Fruit fly (Drosophila melanogaster) whole organism, embryonic: ENCODE results near the gene CG44362.

Experiments used
- Adf1 ChIP-seq: fragments of 200-800 bp; sonication (Bioruptor generic); IDR thresholded peaks from 2 replicates; pipeline ENCODE4 v1.3.6; 2022; ENCODE audit warnings: missing biosample characterization, missing genetic modification characterization
- Atf-2 ChIP-seq: fragments of 200-800 bp; sonication (Bioruptor generic); optimal IDR thresholded peaks from 2 replicates; lab custom pipeline; 2016; ENCODE audit warnings: missing biosample characterization, missing genetic modification characterization
- Awh ChIP-seq: fragments of 200-800 bp; sonication (Bioruptor generic); IDR thresholded peaks from 2 replicates; pipeline ENCODE4, ENCODE4 v1.3.6; 2022; ENCODE audit warnings: missing biosample characterization, missing genetic modification characterization
- Bgb ChIP-seq: fragments of 200-800 bp; sonication (Bioruptor generic); IDR thresholded peaks from 2 replicates; pipeline ENCODE4 v1.3.6; 2022; ENCODE audit warnings: missing biosample characterization, missing genetic modification characterization; ENCODE audit not compliant: partially characterized antibody
- CG12104 ChIP-seq: fragments of 200-800 bp; sonication (Bioruptor generic); optimal IDR thresholded peaks from 3 replicates; lab custom pipeline; 2016; ENCODE audit warnings: missing biosample characterization, missing genetic modification characterization
- CG12219 ChIP-seq: fragments of 200-800 bp; sonication (Bioruptor generic); optimal IDR thresholded peaks from 3 replicates; lab custom pipeline; 2018; ENCODE audit warnings: missing biosample characterization, mild to moderate bottlenecking, missing genetic modification characterization
- CG12942 ChIP-seq: fragments of 200-800 bp; sonication (Bioruptor generic); optimal IDR thresholded peaks from 3 replicates; lab custom pipeline; 2016; ENCODE audit warnings: missing biosample characterization, missing genetic modification characterization
- CG13624 ChIP-seq: fragments of 200-800 bp; sonication (Bioruptor generic); optimal IDR thresholded peaks from 2 replicates; lab custom pipeline; 2016; ENCODE audit warnings: missing biosample characterization, missing genetic modification characterization
- CG15073 ChIP-seq: fragments of 200-800 bp; sonication (Bioruptor generic); optimal IDR thresholded peaks from 2 replicates; lab custom pipeline; 2016; ENCODE audit warnings: missing biosample characterization, missing genetic modification characterization
- CG1602 ChIP-seq: fragments of 200-800 bp; sonication (Bioruptor generic); optimal IDR thresholded peaks from 3 replicates; lab custom pipeline; 2016; ENCODE audit warnings: missing biosample characterization, missing genetic modification characterization
- CG1603 ChIP-seq: fragments of 200-800 bp; sonication (Bioruptor generic); optimal IDR thresholded peaks from 2 replicates; lab custom pipeline; 2019; ENCODE audit warnings: missing biosample characterization, mild to moderate bottlenecking, missing genetic modification characterization, moderate library complexity
- CG18476 ChIP-seq: fragments of 200-800 bp; sonication (Bioruptor generic); optimal IDR thresholded peaks from 2 replicates; lab custom pipeline; 2016; ENCODE audit warnings: missing biosample characterization, mild to moderate bottlenecking, missing genetic modification characterization
- CG2875 ChIP-seq: fragments of 200-800 bp; sonication (Bioruptor generic); optimal IDR thresholded peaks from 2 replicates; lab custom pipeline; 2017; ENCODE audit warnings: missing biosample characterization, mild to moderate bottlenecking, missing genetic modification characterization, missing genetic modification reagents
- CG31224 ChIP-seq: fragments of 200-800 bp; sonication (Bioruptor generic); IDR thresholded peaks from 2 replicates; pipeline ENCODE4 v1.3.6; 2022; ENCODE audit warnings: missing biosample characterization, missing genetic modification characterization
- CG31441 ChIP-seq: fragments of 200-800 bp; sonication (Bioruptor generic); IDR thresholded peaks from 2 replicates; pipeline ENCODE4 v1.3.6; 2022; ENCODE audit warnings: missing biosample characterization, missing genetic modification characterization
- CG32767 ChIP-seq: fragments of 200-800 bp; sonication (Bioruptor generic); IDR thresholded peaks from 2 replicates; pipeline ENCODE4 v1.3.6; 2022; ENCODE audit warnings: missing biosample characterization, missing genetic modification characterization
- CG33213 ChIP-seq: fragments of 200-800 bp; sonication (Bioruptor generic); optimal IDR thresholded peaks from 3 replicates; lab custom pipeline; 2016; ENCODE audit warnings: missing biosample characterization, missing genetic modification characterization
- CG4404 ChIP-seq: fragments of 200-800 bp; sonication (Bioruptor generic); IDR thresholded peaks from 2 replicates; pipeline ENCODE4 v1.3.6; 2022; ENCODE audit warnings: missing biosample characterization, missing genetic modification characterization
- CG6654 ChIP-seq: fragments of 200-800 bp; sonication (Bioruptor generic); optimal IDR thresholded peaks from 2 replicates; lab custom pipeline; 2017; ENCODE audit warnings: missing biosample characterization, mild to moderate bottlenecking, missing genetic modification characterization
- CG8924 ChIP-seq: fragments of 200-800 bp; optimal IDR thresholded peaks from 3 replicates; lab custom pipeline; 2019; ENCODE audit warnings: missing biosample characterization, mild to moderate bottlenecking, missing genetic modification characterization, moderate library complexity
- CG9437 ChIP-seq: fragments of 200-800 bp; sonication (Bioruptor generic); optimal IDR thresholded peaks from 2 replicates; lab custom pipeline; 2018; ENCODE audit warnings: missing biosample characterization, mild to moderate bottlenecking, missing genetic modification characterization
- CG9876 ChIP-seq: fragments of 200-800 bp; sonication (Bioruptor generic); optimal IDR thresholded peaks from 2 replicates; lab custom pipeline; 2016; ENCODE audit warnings: missing biosample characterization, missing genetic modification characterization
- Dip2 ChIP-seq: fragments of 200-800 bp; sonication (Bioruptor generic); IDR thresholded peaks from 2 replicates; pipeline ENCODE4 v1.3.6; 2022; ENCODE audit warnings: missing biosample characterization, missing genetic modification characterization
- Drgx ChIP-seq: fragments of 200-800 bp; sonication (Bioruptor generic); IDR thresholded peaks from 2 replicates; pipeline ENCODE4 v1.3.6; 2022; ENCODE audit warnings: missing biosample characterization, missing genetic modification characterization
- E2f2 ChIP-seq: fragments of 200-800 bp; sonication (Bioruptor generic); IDR thresholded peaks from 2 replicates; pipeline ENCODE4 v1.3.6; 2022; ENCODE audit warnings: missing biosample characterization, missing genetic modification characterization
- ERR ChIP-seq: fragments of 200-800 bp; sonication (Bioruptor generic); optimal IDR thresholded peaks from 2 replicates; lab custom pipeline; 2016; ENCODE audit warnings: missing biosample characterization, missing genetic modification characterization
- HHEX ChIP-seq: fragments of 200-800 bp; sonication (Bioruptor generic); optimal IDR thresholded peaks from 3 replicates; lab custom pipeline; 2017; ENCODE audit warnings: missing biosample characterization, mild to moderate bottlenecking, missing genetic modification characterization, missing genetic modification reagents
- HmgD ChIP-seq: fragments of 200-800 bp; sonication (Bioruptor generic); optimal IDR thresholded peaks from 3 replicates; lab custom pipeline; 2016; ENCODE audit warnings: missing biosample characterization, missing genetic modification characterization
- Hmr ChIP-seq: fragments of 200-800 bp; sonication (Bioruptor generic); optimal IDR thresholded peaks from 3 replicates; lab custom pipeline; 2017; ENCODE audit warnings: mild to moderate bottlenecking, missing biosample characterization, missing genetic modification reagents, missing genetic modification characterization
- Hr51 ChIP-seq, 2 experiments: fragments of 200-800 bp; sonication (Bioruptor generic); optimal IDR thresholded peaks; 2 replicates in 1 of 2; 3 replicates in 1 of 2; lab custom pipeline; 2016 to 2018; ENCODE audit warnings: missing biosample characterization in 2 of 2, missing genetic modification characterization in 2 of 2, mild to moderate bottlenecking in 1 of 2, moderate library complexity in 1 of 2
- Hr78 ChIP-seq, 2 experiments: fragments of 200-800 bp in 1 of 2; fragments of >200 bp in 1 of 2; sonication (Bioruptor generic) in 1 of 2; optimal IDR thresholded peaks; 2 replicates each; lab custom pipeline; 2017 to 2019; ENCODE audit warnings: missing biosample characterization in 2 of 2, missing genetic modification characterization in 2 of 2, mild to moderate bottlenecking in 1 of 2, moderate library complexity in 1 of 2
- Mrtf ChIP-seq: fragments of 200-800 bp; sonication (Bioruptor generic); IDR thresholded peaks from 3 replicates; pipeline ENCODE4 v1.3.6; 2022; ENCODE audit warnings: missing biosample characterization, missing genetic modification characterization
- Scr ChIP-seq: fragments of 200-800 bp; sonication (Bioruptor generic); IDR thresholded peaks from 2 replicates; pipeline ENCODE4 v1.3.6; 2022; ENCODE audit warnings: missing biosample characterization, missing genetic modification characterization; ENCODE audit not compliant: partially characterized antibody
- Sox102F ChIP-seq: fragments of 200-800 bp; sonication (Bioruptor generic); optimal IDR thresholded peaks from 2 replicates; lab custom pipeline; 2018; ENCODE audit warnings: missing biosample characterization, mild to moderate bottlenecking, missing genetic modification characterization, moderate library complexity
- bowl ChIP-seq: fragments of 200-800 bp; sonication (Bioruptor generic); IDR thresholded peaks from 2 replicates; pipeline ENCODE4 v1.3.6; 2022; ENCODE audit warnings: missing biosample characterization, missing genetic modification characterization
- cato ChIP-seq: fragments of 200-800 bp; sonication (Bioruptor generic); optimal IDR thresholded peaks from 2 replicates; lab custom pipeline; 2016; ENCODE audit warnings: missing biosample characterization, missing genetic modification characterization, borderline replicate concordance
- crp ChIP-seq, 2 experiments: fragments of 200-800 bp; sonication (Bioruptor generic); optimal IDR thresholded peaks; 2 replicates in 1 of 2; 3 replicates in 1 of 2; lab custom pipeline; 2017; ENCODE audit warnings: missing biosample characterization in 2 of 2, missing genetic modification characterization in 2 of 2, mild to moderate bottlenecking in 1 of 2, moderate library complexity in 1 of 2
- dmrt99B ChIP-seq: fragments of 200-800 bp; sonication (Bioruptor generic); optimal IDR thresholded peaks from 2 replicates; lab custom pipeline; 2018; ENCODE audit warnings: missing biosample characterization, mild to moderate bottlenecking, missing genetic modification characterization, moderate library complexity
- hb ChIP-seq: fragments of 200-800 bp; sonication (Bioruptor generic); IDR thresholded peaks from 3 replicates; pipeline ENCODE4 v1.3.6; 2022; ENCODE audit warnings: missing biosample characterization, missing genetic modification characterization; ENCODE audit not compliant: partially characterized antibody
- hbn ChIP-seq: fragments of 200-800 bp; sonication (Bioruptor generic); IDR thresholded peaks from 2 replicates; pipeline ENCODE4 v1.3.6; 2022; ENCODE audit warnings: missing biosample characterization, missing genetic modification characterization; ENCODE audit not compliant: partially characterized antibody
- inv ChIP-seq: fragments of 200-800 bp; sonication (Bioruptor generic); IDR thresholded peaks from 2 replicates; pipeline ENCODE4 v1.3.6; 2022; ENCODE audit warnings: missing biosample characterization, missing genetic modification characterization; ENCODE audit not compliant: partially characterized antibody
- knrl ChIP-seq: fragments of 200-800 bp; sonication (Bioruptor generic); IDR thresholded peaks from 3 replicates; pipeline ENCODE4 v1.3.6; 2022; ENCODE audit warnings: missing biosample characterization, missing genetic modification characterization; ENCODE audit not compliant: partially characterized antibody
- maf-S ChIP-seq: fragments of 200-800 bp; sonication (Bioruptor generic); optimal IDR thresholded peaks from 2 replicates; lab custom pipeline; 2016; ENCODE audit warnings: missing biosample characterization, missing genetic modification characterization
- pfk ChIP-seq: fragments of 200-800 bp; sonication (Bioruptor generic); optimal IDR thresholded peaks from 2 replicates; lab custom pipeline; 2018; ENCODE audit warnings: missing biosample characterization, mild to moderate bottlenecking, missing genetic modification characterization, moderate library complexity
- pros ChIP-seq: fragments of 200-800 bp; sonication (Bioruptor generic); optimal IDR thresholded peaks from 3 replicates; lab custom pipeline; 2019; ENCODE audit warnings: missing biosample characterization, mild to moderate bottlenecking, missing genetic modification characterization, moderate library complexity
- ranshi ChIP-seq: fragments of 200-800 bp; sonication (Bioruptor generic); IDR thresholded peaks from 2 replicates; pipeline ENCODE4 v1.3.6; 2022; ENCODE audit warnings: missing biosample characterization, missing genetic modification characterization
- schlank ChIP-seq: fragments of 200-800 bp; sonication (Bioruptor generic); optimal IDR thresholded peaks from 2 replicates; lab custom pipeline; 2018; ENCODE audit warnings: missing biosample characterization, mild to moderate bottlenecking, missing genetic modification characterization
- sna ChIP-seq: fragments of 200-800 bp; sonication (Bioruptor generic); IDR thresholded peaks from 2 replicates; pipeline ENCODE4 v1.3.6; 2022; ENCODE audit warnings: missing biosample characterization, missing genetic modification characterization; ENCODE audit not compliant: partially characterized antibody
- zen ChIP-seq: fragments of 200-800 bp; sonication (Bioruptor generic); optimal IDR thresholded peaks from 3 replicates; lab custom pipeline; 2018; ENCODE audit warnings: missing biosample characterization, mild to moderate bottlenecking, missing genetic modification characterization, moderate library complexity

CG44362 gene

dm6 chr3L:11388964-11389625 lies 8.2 kb upstream of the CG44362 start (continued):
- TF ChIP-seq dmrt99B (tag; lab: Kevin White, UChicago) (peak; percentile 64), CG13624 (GFP tag; lab: Kevin White, UChicago) (no peak), CG31441 (GFP tag; lab: Robert Waterston, UW) (peak; percentile 73), hb (GFP tag; lab: Robert Waterston, UW) (no peak), Drgx (peak; percentile 69), CG32767 (GFP tag; lab: Robert Waterston, UW) (no peak), Hr78 (GFP tag; optimal IDR thresholded peaks at IDR 0.05; lab: Kevin White, UChicago) (no peak), CG12219 (GFP tag; lab: Kevin White, UChicago) (peak; percentile 10), Mrtf (GFP tag; lab: Robert Waterston, UW) (no peak), CG8924 (tag; lab: Kevin White, UChicago) (peak; percentile 41), CG1602 (GFP tag; lab: Kevin White, UChicago) (peak; percentile 14), sna (GFP tag; lab: Robert Waterston, UW) (no peak), Dip2 (GFP tag; lab: Robert Waterston, UW) (no peak), ERR (no peak), CG1603 (no peak), crp (GFP tag; optimal IDR thresholded peaks at IDR 0.05; lab: Kevin White, UChicago) (no peak), HmgD (GFP tag; lab: Kevin White, UChicago) (no peak), zen (no peak), CG12104 (GFP tag; lab: Kevin White, UChicago) (peak; percentile 39), hbn (GFP tag; lab: Robert Waterston, UW) (no peak), Awh (GFP tag; lab: Robert Waterston, UW) (peak; percentile 42; the same call in 1 of the 2 replicates), maf-S (GFP tag; lab: Kevin White, UChicago) (no peak), CG9437 (GFP tag; lab: Kevin White, UChicago) (peak; percentile 49), knrl (GFP tag; lab: Robert Waterston, UW) (no peak), Hmr (GFP tag; lab: Kevin White, UChicago) (peak; percentile 35), HHEX (GFP tag; lab: Kevin White, UChicago) (peak; percentile 41), CG2875 (GFP tag; lab: Kevin White, UChicago) (peak; percentile 32), CG15073 (GFP tag; lab: Kevin White, UChicago) (no peak), Bgb (GFP tag; lab: Robert Waterston, UW) (no peak), Atf-2 (GFP tag; lab: Kevin White, UChicago) (no peak), CG31224 (no peak), Adf1 (no peak), Hr51 (GFP tag; optimal IDR thresholded peaks at IDR 0.05; lab: Kevin White, UChicago) (peak in 1 of 2 experiments; percentile 77), E2f2 (GFP tag; lab: Robert Waterston, UW) (peak; percentile 45; the same call in 1 of the 2 replicates), CG33213 (GFP tag; lab: Kevin White, UChicago) (no peak), CG12942 (peak; percentile 12), CG9876 (GFP tag; lab: Kevin White, UChicago) (no peak), cato (GFP tag; lab: Kevin White, UChicago) (no peak), inv (GFP tag; lab: Robert Waterston, UW) (no peak), Scr (no peak), bowl (GFP tag; lab: Robert Waterston, UW) (no peak; the same call in 1 of the 2 replicates), ranshi (GFP tag; lab: Robert Waterston, UW) (no peak), schlank (no peak), CG6654 (GFP tag; lab: Kevin White, UChicago) (no peak), Sox102F (GFP tag; lab: Kevin White, UChicago) (peak; percentile 65), pfk (GFP tag; lab: Kevin White, UChicago) (no peak), CG18476 (GFP tag; lab: Kevin White, UChicago) (no peak), CG4404 (GFP tag; lab: Robert Waterston, UW) (0 out of 2 replicates have a peak, but pooled peaks have one; percentile 8), pros (no peak)
